Comparison of ENCODE assay signal across 1 fruit fly cellular context in the genomic region with DNA sequence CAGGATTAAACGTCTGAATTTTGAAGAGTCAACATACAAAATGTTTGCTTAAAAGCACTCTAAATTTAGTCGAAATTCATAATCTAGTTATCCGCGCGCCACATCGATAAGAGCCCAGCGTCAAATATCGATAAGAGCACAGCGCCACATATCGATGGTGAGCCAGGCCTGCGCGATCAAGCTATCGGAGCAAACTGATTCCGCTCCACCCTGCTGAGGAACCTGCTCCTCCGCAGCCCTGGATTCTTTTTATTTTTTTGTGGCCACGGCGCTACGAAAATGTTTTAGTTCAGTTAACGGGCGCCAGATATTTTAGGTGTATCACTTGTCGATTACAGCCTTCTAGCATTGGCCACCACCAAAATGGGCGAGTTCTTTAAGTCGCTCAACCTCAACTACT.
TF ChIP-seq lines count a peak whose summit lies in the region.

No protein-coding gene starts in this region.

TF ChIP-seq in whole organism, embryonic, 481 proteins besides CTCF, POLR2A, EP300 and RAD21 (continued from another document and continues in another):
- no peak for TF ChIP-seq CG31388 (GFP tag; optimal IDR thresholded peaks at IDR 0.05; lab: Kevin White, UChicago)
- TF ChIP-seq tna (GFP tag; IDR thresholded peaks at IDR 0.05; lab: Robert Waterston, UW; ENCODE audit: partially characterized antibody) = peak; percentile 97
- TF ChIP-seq Nf-YC (tag; optimal IDR thresholded peaks at IDR 0.05; lab: Kevin White, UChicago) = peak; percentile 46
- TF ChIP-seq wek (GFP tag; optimal IDR thresholded peaks at IDR 0.05; lab: Kevin White, UChicago) = no peak
- TF ChIP-seq GATAe (GFP tag; conservative IDR thresholded peaks at IDR 0.05; lab: Robert Waterston, UW) = no peak
- peak; percentile 70; the same call in 2 of the 3 replicates for TF ChIP-seq Dbx (GFP tag; IDR thresholded peaks at IDR 0.05; lab: Robert Waterston, UW)
- no peak for TF ChIP-seq crc (GFP tag; optimal IDR thresholded peaks at IDR 0.05; lab: Kevin White, UChicago)
- TF ChIP-seq CG7357 (GFP tag; IDR thresholded peaks at IDR 0.05; lab: Robert Waterston, UW) = no peak
- TF ChIP-seq Dp (GFP tag; optimal IDR thresholded peaks at IDR 0.05; lab: Kevin White, UChicago) = peak; percentile 97
- no peak for TF ChIP-seq HLH54F (GFP tag; optimal IDR thresholded peaks at IDR 0.05; lab: Kevin White, UChicago)
- peak; percentile 98 for TF ChIP-seq CG16813 (GFP tag; IDR thresholded peaks at IDR 0.05; lab: Robert Waterston, UW; ENCODE audit: partially characterized antibody)
- no peak for TF ChIP-seq CG1233 (GFP tag; optimal IDR thresholded peaks at IDR 0.05; lab: Kevin White, UChicago)
- no peak; the same call in 3 of the 4 replicates for TF ChIP-seq Gug (GFP tag; IDR thresholded peaks at IDR 0.05; lab: Robert Waterston, UW)
- TF ChIP-seq dpn (GFP tag; optimal IDR thresholded peaks at IDR 0.05; lab: Kevin White, UChicago) = peak; percentile 37
- TF ChIP-seq CG8765 (GFP tag; IDR thresholded peaks at IDR 0.05; lab: Robert Waterston, UW) = no peak
- peak; percentile 58 for TF ChIP-seq stwl (tag; optimal IDR thresholded peaks at IDR 0.05; lab: Kevin White, UChicago)
- TF ChIP-seq CG3847 (GFP tag; IDR thresholded peaks at IDR 0.05; lab: Robert Waterston, UW) = peak; percentile 66
- peak; percentile 57 for TF ChIP-seq Dad (GFP tag; optimal IDR thresholded peaks at IDR 0.05; lab: Kevin White, UChicago)
- TF ChIP-seq Mad (GFP tag; optimal IDR thresholded peaks at IDR 0.05; lab: Kevin White, UChicago) = peak; percentile 31
- TF ChIP-seq CG9876 (GFP tag; optimal IDR thresholded peaks at IDR 0.05; lab: Kevin White, UChicago) = peak; percentile 8
- no peak for TF ChIP-seq fru (optimal IDR thresholded peaks at IDR 0.05; lab: Kevin White, UChicago)
- TF ChIP-seq Dll (GFP tag; IDR thresholded peaks at IDR 0.05; lab: Robert Waterston, UW; ENCODE audit: partially characterized antibody) = peak; percentile 95
- peak; percentile 97 for TF ChIP-seq unc-4 (GFP tag; IDR thresholded peaks at IDR 0.05; lab: Robert Waterston, UW; ENCODE audit: partially characterized antibody)
- peak; percentile 25 for TF ChIP-seq CG9817 (tag; optimal IDR thresholded peaks at IDR 0.05; lab: Kevin White, UChicago)
- no peak for TF ChIP-seq D19A (tag; optimal IDR thresholded peaks at IDR 0.05; lab: Kevin White, UChicago)
- TF ChIP-seq kah (GFP tag; optimal IDR thresholded peaks at IDR 0.05; lab: Kevin White, UChicago) = no peak
- TF ChIP-seq CG31365 (tag; optimal IDR thresholded peaks at IDR 0.05; lab: Kevin White, UChicago) = no peak
- TF ChIP-seq Deaf1 (tag; optimal IDR thresholded peaks at IDR 0.05; lab: Kevin White, UChicago) = peak; percentile 33
- no peak for TF ChIP-seq crol (GFP tag; IDR thresholded peaks at IDR 0.05; lab: Robert Waterston, UW)
- no peak for TF ChIP-seq Six4 (GFP tag; optimal IDR thresholded peaks at IDR 0.05; lab: Kevin White, UChicago)
- no peak for TF ChIP-seq Neu2 (GFP tag; optimal IDR thresholded peaks at IDR 0.05; lab: Kevin White, UChicago; ENCODE audit: borderline replicate concordance)
- no peak; the same call in 1 of the 2 replicates for TF ChIP-seq wdn (GFP tag; IDR thresholded peaks at IDR 0.05; lab: Robert Waterston, UW)
- TF ChIP-seq zfh1 (GFP tag; IDR thresholded peaks at IDR 0.05; lab: Robert Waterston, UW) = peak; percentile 62; the same call in 1 of the 3 replicates
- no peak for TF ChIP-seq slp2 (GFP tag; optimal IDR thresholded peaks at IDR 0.05; lab: Kevin White, UChicago)
- TF ChIP-seq ewg (GFP tag; optimal IDR thresholded peaks at IDR 0.05; lab: Kevin White, UChicago) = peak; percentile 76
- TF ChIP-seq Usf (GFP tag; optimal IDR thresholded peaks at IDR 0.05; lab: Kevin White, UChicago) = no peak
- no peak for TF ChIP-seq fd64A (GFP tag; optimal IDR thresholded peaks at IDR 0.05; lab: Kevin White, UChicago)
- no peak for TF ChIP-seq C15 (GFP tag; IDR thresholded peaks at IDR 0.05; lab: Robert Waterston, UW)
- no peak for TF ChIP-seq ash1 (GFP tag; optimal IDR thresholded peaks at IDR 0.05; lab: Kevin White, UChicago)
- TF ChIP-seq lab (GFP tag; optimal IDR thresholded peaks at IDR 0.05; lab: Kevin White, UChicago) = no peak
- TF ChIP-seq CG11247 (GFP tag; IDR thresholded peaks at IDR 0.05; lab: Robert Waterston, UW) = peak; percentile 41; the same call in 1 of the 2 replicates
- peak in 1 of 2 experiments; percentile 33 for TF ChIP-seq Pdp1 (GFP tag; optimal IDR thresholded peaks at IDR 0.05; lab: Kevin White, UChicago)
- TF ChIP-seq Bgb (GFP tag; IDR thresholded peaks at IDR 0.05; lab: Robert Waterston, UW; ENCODE audit: partially characterized antibody) = peak; percentile 100
- TF ChIP-seq fu2 (GFP tag; optimal IDR thresholded peaks at IDR 0.05; lab: Kevin White, UChicago) = peak; percentile 54
- TF ChIP-seq kni (GFP tag; optimal IDR thresholded peaks at IDR 0.05; lab: Kevin White, UChicago) = no peak
- no peak for TF ChIP-seq Meics (GFP tag; optimal IDR thresholded peaks at IDR 0.05; lab: Kevin White, UChicago)
- peak; percentile 97 for TF ChIP-seq hb (GFP tag; IDR thresholded peaks at IDR 0.05; lab: Robert Waterston, UW; ENCODE audit: partially characterized antibody)
- TF ChIP-seq lmd (GFP tag; IDR thresholded peaks at IDR 0.05; lab: Robert Waterston, UW) = peak; percentile 37; the same call in 1 of the 2 replicates
- TF ChIP-seq Ada2b (GFP tag; IDR thresholded peaks at IDR 0.05; lab: Robert Waterston, UW) = no peak
- TF ChIP-seq CG10321 (GFP tag; IDR thresholded peaks at IDR 0.05; lab: Robert Waterston, UW) = no peak
- TF ChIP-seq CG16779 (GFP tag; IDR thresholded peaks at IDR 0.05; lab: Robert Waterston, UW) = no peak
- no peak for TF ChIP-seq gt (GFP tag; IDR thresholded peaks at IDR 0.05; lab: Robert Waterston, UW)
- peak; percentile 50 for TF ChIP-seq ERR (GFP tag; optimal IDR thresholded peaks at IDR 0.05; lab: Kevin White, UChicago)
- TF ChIP-seq CG15696 (tag; optimal IDR thresholded peaks at IDR 0.05; lab: Kevin White, UChicago) = peak; percentile 7
- no peak for TF ChIP-seq CG12219 (GFP tag; optimal IDR thresholded peaks at IDR 0.05; lab: Kevin White, UChicago)
- peak; percentile 98 for TF ChIP-seq chinmo (GFP tag; IDR thresholded peaks at IDR 0.05; lab: Robert Waterston, UW; ENCODE audit: partially characterized antibody)
- no peak for TF ChIP-seq CG32772 (GFP tag; IDR thresholded peaks at IDR 0.05; lab: Robert Waterston, UW)
- TF ChIP-seq CG12071 (GFP tag; optimal IDR thresholded peaks at IDR 0.05; lab: Kevin White, UChicago) = no peak
- TF ChIP-seq sqz (GFP tag; optimal IDR thresholded peaks at IDR 0.05; lab: Kevin White, UChicago) = no peak
- TF ChIP-seq CG1603 (tag; optimal IDR thresholded peaks at IDR 0.05; lab: Kevin White, UChicago) = peak; percentile 78
- TF ChIP-seq Fer1 (GFP tag; optimal IDR thresholded peaks at IDR 0.05; lab: Kevin White, UChicago) = peak; percentile 27
- TF ChIP-seq pho (GFP tag; optimal IDR thresholded peaks at IDR 0.05; lab: Kevin White, UChicago) = peak; percentile 0
- TF ChIP-seq CG6272 (GFP tag; IDR thresholded peaks at IDR 0.05; lab: Robert Waterston, UW) = no peak; the same call in 1 of the 2 replicates
- TF ChIP-seq CG9215 (GFP tag; IDR thresholded peaks at IDR 0.05; lab: Robert Waterston, UW) = no peak
- TF ChIP-seq dati (GFP tag; IDR thresholded peaks at IDR 0.05; lab: Robert Waterston, UW) = no peak
- no peak for TF ChIP-seq yki (optimal IDR thresholded peaks at IDR 0.05; lab: Kevin White, UChicago)
- peak; percentile 20 for TF ChIP-seq Hr3 (GFP tag; optimal IDR thresholded peaks at IDR 0.05; lab: Kevin White, UChicago)
- no peak for TF ChIP-seq CG6175 (GFP tag; IDR thresholded peaks at IDR 0.05; lab: Robert Waterston, UW)
- peak; percentile 47; the same call in 1 of the 3 replicates for TF ChIP-seq CG17361 (GFP tag; IDR thresholded peaks at IDR 0.05; lab: Robert Waterston, UW)
- 0 out of 3 replicates have a peak, but pooled peaks have one; percentile 76 for TF ChIP-seq CG2199 (GFP tag; IDR thresholded peaks at IDR 0.05; lab: Robert Waterston, UW)
- no peak for TF ChIP-seq sr (GFP tag; IDR thresholded peaks at IDR 0.05; lab: Robert Waterston, UW)
- peak; percentile 73 for TF ChIP-seq Sin3A (optimal IDR thresholded peaks at IDR 0.05; lab: Kevin White, UChicago)
- no peak for TF ChIP-seq seq (GFP tag; IDR thresholded peaks at IDR 0.05; lab: Robert Waterston, UW)
- TF ChIP-seq bcd (GFP tag; optimal IDR thresholded peaks at IDR 0.05; lab: Kevin White, UChicago) = peak; percentile 36
- TF ChIP-seq CG7963 (GFP tag; IDR thresholded peaks at IDR 0.05; lab: Robert Waterston, UW; ENCODE audit: partially characterized antibody) = peak; percentile 97
- TF ChIP-seq zfh2 (GFP tag; optimal IDR thresholded peaks at IDR 0.05; lab: Kevin White, UChicago) = peak; percentile 49
- no peak for TF ChIP-seq peb (GFP tag; IDR thresholded peaks at IDR 0.05; lab: Robert Waterston, UW)
- TF ChIP-seq Scr (GFP tag; IDR thresholded peaks at IDR 0.05; lab: Robert Waterston, UW; ENCODE audit: partially characterized antibody) = peak; percentile 95
- peak; percentile 1 for TF ChIP-seq dm (GFP tag; optimal IDR thresholded peaks at IDR 0.05; lab: Kevin White, UChicago)
- peak; percentile 8 for TF ChIP-seq CG10654 (GFP tag; optimal IDR thresholded peaks at IDR 0.05; lab: Kevin White, UChicago)
- TF ChIP-seq btn (GFP tag; optimal IDR thresholded peaks at IDR 0.05; lab: Kevin White, UChicago) = no peak
- no peak for TF ChIP-seq ara (GFP tag; IDR thresholded peaks at IDR 0.05; lab: Robert Waterston, UW)
- 0 out of 2 replicates have a peak, but pooled peaks have one; percentile 20 for TF ChIP-seq Drgx (GFP tag; IDR thresholded peaks at IDR 0.05; lab: Robert Waterston, UW)
- TF ChIP-seq sd (tag; optimal IDR thresholded peaks at IDR 0.05; lab: Kevin White, UChicago) = no peak
- TF ChIP-seq Dip3 (GFP tag; optimal IDR thresholded peaks at IDR 0.05; lab: Kevin White, UChicago) = peak; percentile 30
- TF ChIP-seq gcm (GFP tag; optimal IDR thresholded peaks at IDR 0.05; lab: Kevin White, UChicago) = no peak
- peak; percentile 51 for TF ChIP-seq CG34376 (GFP tag; optimal IDR thresholded peaks at IDR 0.05; lab: Kevin White, UChicago)
- TF ChIP-seq ro (GFP tag; IDR thresholded peaks at IDR 0.05; lab: Robert Waterston, UW) = no peak
- TF ChIP-seq Trl (optimal IDR thresholded peaks at IDR 0.05; lab: Kevin White, UChicago) = no peak
- TF ChIP-seq Trl (GFP tag; optimal IDR thresholded peaks at IDR 0.05; lab: Kevin White, UChicago) = peak; percentile 43
- TF ChIP-seq Jarid2 (GFP tag; optimal IDR thresholded peaks at IDR 0.05; lab: Kevin White, UChicago) = no peak
- no peak for TF ChIP-seq lola (GFP tag; optimal IDR thresholded peaks at IDR 0.05; lab: Kevin White, UChicago)
- TF ChIP-seq croc (GFP tag; conservative IDR thresholded peaks at IDR 0.05; lab: Robert Waterston, UW) = no peak; the same call in 2 of the 3 replicates
- no peak for TF ChIP-seq pnt (GFP tag; optimal IDR thresholded peaks at IDR 0.05; lab: Kevin White, UChicago)
- TF ChIP-seq CG43689 (GFP tag; IDR thresholded peaks at IDR 0.05; lab: Robert Waterston, UW) = no peak
- TF ChIP-seq Fer2 (tag; optimal IDR thresholded peaks at IDR 0.05; lab: Kevin White, UChicago) = no peak
- no peak for TF ChIP-seq psq (GFP tag; optimal IDR thresholded peaks at IDR 0.05; lab: Kevin White, UChicago)
- TF ChIP-seq cas (GFP tag; IDR thresholded peaks at IDR 0.05; lab: Robert Waterston, UW) = peak; percentile 25; the same call in 1 of the 2 replicates
- no peak for TF ChIP-seq scrt (GFP tag; optimal IDR thresholded peaks at IDR 0.05; lab: Kevin White, UChicago)
- TF ChIP-seq H2.0 (GFP tag; IDR thresholded peaks at IDR 0.05; lab: Robert Waterston, UW) = 0 out of 2 replicates have a peak, but pooled peaks have one; percentile 23
- peak; percentile 65 for TF ChIP-seq CG17328 (GFP tag; IDR thresholded peaks at IDR 0.05; lab: Robert Waterston, UW)
- no peak for TF ChIP-seq Hr78 (GFP tag; optimal IDR thresholded peaks at IDR 0.05; lab: Kevin White, UChicago)
- TF ChIP-seq grau (tag; optimal IDR thresholded peaks at IDR 0.05; lab: Kevin White, UChicago) = peak; percentile 45
- TF ChIP-seq CG7271 (tag; optimal IDR thresholded peaks at IDR 0.05; lab: Kevin White, UChicago) = no peak
- no peak for TF ChIP-seq CG5953 (GFP tag; IDR thresholded peaks at IDR 0.05; lab: Robert Waterston, UW)
- TF ChIP-seq Ptx1 (GFP tag; IDR thresholded peaks at IDR 0.05; lab: Robert Waterston, UW) = peak; percentile 45
- TF ChIP-seq CG8290 (GFP tag; optimal IDR thresholded peaks at IDR 0.05; lab: Kevin White, UChicago) = peak; percentile 32
- peak in 1 of 2 experiments; percentile 80 for TF ChIP-seq CG8290 (tag; optimal IDR thresholded peaks at IDR 0.05; lab: Kevin White, UChicago)
- no peak for TF ChIP-seq HLH3B (GFP tag; IDR thresholded peaks at IDR 0.05; lab: Robert Waterston, UW)
- TF ChIP-seq Rfx (GFP tag; IDR thresholded peaks at IDR 0.05; lab: Robert Waterston, UW) = peak; percentile 76
- TF ChIP-seq Bdp1 (GFP tag; optimal IDR thresholded peaks at IDR 0.05; lab: Kevin White, UChicago) = no peak
- TF ChIP-seq jigr1 (GFP tag; IDR thresholded peaks at IDR 0.05; lab: Robert Waterston, UW) = no peak
- no peak for TF ChIP-seq Sox100B (GFP tag; optimal IDR thresholded peaks at IDR 0.05; lab: Kevin White, UChicago)
- peak; percentile 96 for TF ChIP-seq CG14860 (GFP tag; IDR thresholded peaks at IDR 0.05; lab: Robert Waterston, UW; ENCODE audit: partially characterized antibody)
- no peak for TF ChIP-seq CG13123 (GFP tag; optimal IDR thresholded peaks at IDR 0.05; lab: Kevin White, UChicago)
- TF ChIP-seq Optix (GFP tag; IDR thresholded peaks at IDR 0.05; lab: Robert Waterston, UW) = no peak
- peak; percentile 78 for TF ChIP-seq CG9932 (GFP tag; IDR thresholded peaks at IDR 0.05; lab: Robert Waterston, UW)
- peak; percentile 99 for TF ChIP-seq bbx (GFP tag; IDR thresholded peaks at IDR 0.05; lab: Robert Waterston, UW; ENCODE audit: partially characterized antibody)
- TF ChIP-seq NC2β (GFP tag; optimal IDR thresholded peaks at IDR 0.05; lab: Kevin White, UChicago) = peak; percentile 43
- TF ChIP-seq CG30020 (tag; optimal IDR thresholded peaks at IDR 0.05; lab: Kevin White, UChicago) = peak; percentile 76
- TF ChIP-seq CG2678 (tag; optimal IDR thresholded peaks at IDR 0.05; lab: Kevin White, UChicago) = no peak
- no peak for TF ChIP-seq CG3281 (GFP tag; optimal IDR thresholded peaks at IDR 0.05; lab: Kevin White, UChicago)
- no peak for TF ChIP-seq CG18599 (GFP tag; optimal IDR thresholded peaks at IDR 0.05; lab: Kevin White, UChicago)
- no peak for TF ChIP-seq CG11085 (GFP tag; IDR thresholded peaks at IDR 0.05; lab: Robert Waterston, UW)
- no peak for TF ChIP-seq CG10565 (GFP tag; optimal IDR thresholded peaks at IDR 0.05; lab: Kevin White, UChicago)
- no peak for TF ChIP-seq CG3838 (GFP tag; optimal IDR thresholded peaks at IDR 0.05; lab: Kevin White, UChicago)
- no peak for TF ChIP-seq CG13296 (GFP tag; optimal IDR thresholded peaks at IDR 0.05; lab: Kevin White, UChicago)
